Fruit fly (Drosophila melanogaster): ENCODE measurements around the gene CG32086.

The CG32086 gene

dm6 chr3L:11586794-11587462 lies 3.1 kb upstream of the CG32086 start (continued):
- TF ChIP-seq oc (tag; optimal IDR thresholded peaks at IDR 0.05) (peak; percentile 38), CG30020 (tag; optimal IDR thresholded peaks at IDR 0.05) (no peak), CG15479 (GFP tag; optimal IDR thresholded peaks at IDR 0.05) (peak; percentile 86), CG13287 (GFP tag; IDR thresholded peaks at IDR 0.05; ENCODE audit: partially characterized antibody) (peak; percentile 44; the same call in 1 of the 2 replicates), CG3407 (GFP tag; optimal IDR thresholded peaks at IDR 0.05) (no peak), CG11695 (GFP tag; IDR thresholded peaks at IDR 0.05) (no peak), Doc3 (GFP tag; IDR thresholded peaks at IDR 0.05; ENCODE audit: partially characterized antibody) (0 out of 3 replicates have a peak, but pooled peaks have one; percentile 45), Jarid2 (GFP tag; optimal IDR thresholded peaks at IDR 0.05) (no peak), eyg (GFP tag; optimal IDR thresholded peaks at IDR 0.05) (no peak), CG34422 (GFP tag; IDR thresholded peaks at IDR 0.05) (peak; percentile 76; the same call in 1 of the 3 replicates), CG16813 (GFP tag; IDR thresholded peaks at IDR 0.05; ENCODE audit: partially characterized antibody) (peak; percentile 21; the same call in 1 of the 3 replicates), Kr (GFP tag; optimal IDR thresholded peaks at IDR 0.05) (no peak), CG1832 (GFP tag; optimal IDR thresholded peaks at IDR 0.05) (peak; percentile 90), crol (GFP tag; IDR thresholded peaks at IDR 0.05) (peak; percentile 99), rib (GFP tag; IDR thresholded peaks at IDR 0.05) (peak; percentile 69; the same call in 1 of the 2 replicates), Nf-YC (tag; optimal IDR thresholded peaks at IDR 0.05) (no peak), ftz-f1 (GFP tag; optimal IDR thresholded peaks at IDR 0.05) (peak; percentile 84), sd (tag; optimal IDR thresholded peaks at IDR 0.05) (peak; percentile 5), org-1 (GFP tag; optimal IDR thresholded peaks at IDR 0.05) (no peak), HLH4C (GFP tag; IDR thresholded peaks at IDR 0.05; ENCODE audit: partially characterized antibody) (peak; percentile 55; the same call in 2 of the 3 replicates), Hr78 (GFP tag; optimal IDR thresholded peaks at IDR 0.05) (peak in 1 of 2 experiments; percentile 92), CG11723 (GFP tag; optimal IDR thresholded peaks at IDR 0.05) (no peak), crc (GFP tag; optimal IDR thresholded peaks at IDR 0.05) (no peak), CG3163 (GFP tag; optimal IDR thresholded peaks at IDR 0.05) (peak; percentile 88), Dp (GFP tag; optimal IDR thresholded peaks at IDR 0.05) (no peak), Lpt (GFP tag; optimal IDR thresholded peaks at IDR 0.05) (no peak), pros (GFP tag; optimal IDR thresholded peaks at IDR 0.05) (peak; percentile 87), Dll (GFP tag; IDR thresholded peaks at IDR 0.05; ENCODE audit: partially characterized antibody) (peak; percentile 52; the same call in 3 of the 4 replicates), CG3281 (GFP tag; optimal IDR thresholded peaks at IDR 0.05) (no peak), slp2 (GFP tag; optimal IDR thresholded peaks at IDR 0.05) (no peak), gce (GFP tag; IDR thresholded peaks at IDR 0.05) (peak; percentile 36; the same call in 1 of the 3 replicates), kni (GFP tag; optimal IDR thresholded peaks at IDR 0.05) (peak; percentile 69), Hmr (GFP tag; optimal IDR thresholded peaks at IDR 0.05) (no peak), CG34224 (GFP tag; IDR thresholded peaks at IDR 0.05; ENCODE audit: partially characterized antibody) (0 out of 3 replicates have a peak, but pooled peaks have one; percentile 20), lilli (GFP tag; optimal IDR thresholded peaks at IDR 0.05) (no peak), Aef1 (GFP tag; IDR thresholded peaks at IDR 0.05) (peak; percentile 16; the same call in 1 of the 3 replicates), D (optimal IDR thresholded peaks at IDR 0.05) (peak; percentile 68), D (GFP tag; optimal IDR thresholded peaks at IDR 0.05) (no peak), disco-r (GFP tag; optimal IDR thresholded peaks at IDR 0.05) (no peak), so (GFP tag; IDR thresholded peaks at IDR 0.05) (0 out of 3 replicates have a peak, but pooled peaks have one; percentile 7), chn (GFP tag; optimal IDR thresholded peaks at IDR 0.05) (peak; percentile 14), Stat92E (GFP tag; optimal IDR thresholded peaks at IDR 0.05) (peak in 1 of 3 experiments; percentile 43), cg (GFP tag; optimal IDR thresholded peaks at IDR 0.05) (peak; percentile 18), sisA (GFP tag; IDR thresholded peaks at IDR 0.05) (no peak), CG8281 (tag; optimal IDR thresholded peaks at IDR 0.05) (no peak), CG10209 (GFP tag; optimal IDR thresholded peaks at IDR 0.05) (no peak), gcm2 (GFP tag; optimal IDR thresholded peaks at IDR 0.05) (no peak), row (GFP tag; IDR thresholded peaks at IDR 0.05) (no peak; the same call in 2 of the 3 replicates)
